Worm (Caenorhabditis elegans): Measurements from ENCODE around the gene myo-6.

The myo-6 gene

DNA sequence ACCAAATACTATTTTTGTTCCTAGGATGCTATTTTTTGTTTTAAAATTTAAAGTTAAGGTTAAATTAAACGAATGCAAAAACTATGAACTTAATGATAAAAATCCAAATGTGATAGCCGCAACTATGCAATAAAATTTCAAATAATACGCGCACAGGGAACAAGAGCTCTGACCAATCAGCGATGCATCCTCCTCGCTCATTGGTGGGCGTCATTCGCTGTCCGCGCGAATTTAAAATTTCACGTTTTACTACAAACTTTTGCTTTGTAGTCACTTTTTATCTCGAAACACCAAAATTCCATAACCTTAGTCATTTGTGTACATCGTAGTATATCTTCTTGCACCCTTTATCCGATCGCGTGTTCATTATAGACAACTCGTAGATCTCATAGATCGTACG is 26.4 kb upstream of the myo-6 start:
- TF ChIP-seq ets-7 (tag; optimal IDR thresholded peaks at IDR 0.05) (no peak), B0310.2 (tag; optimal IDR thresholded peaks at IDR 0.05) (no peak), F13C5.2 (tag; optimal IDR thresholded peaks at IDR 0.05) (no peak), sea-1 (GFP tag; conservative IDR thresholded peaks at IDR 0.05) (no peak), tbx-37 (GFP tag; conservative IDR thresholded peaks at IDR 0.05) (no peak), tbx-11 (GFP tag; IDR thresholded peaks at IDR 0.05) (no peak), pes-1 (GFP tag; IDR thresholded peaks at IDR 0.05) (no peak)

DNA sequence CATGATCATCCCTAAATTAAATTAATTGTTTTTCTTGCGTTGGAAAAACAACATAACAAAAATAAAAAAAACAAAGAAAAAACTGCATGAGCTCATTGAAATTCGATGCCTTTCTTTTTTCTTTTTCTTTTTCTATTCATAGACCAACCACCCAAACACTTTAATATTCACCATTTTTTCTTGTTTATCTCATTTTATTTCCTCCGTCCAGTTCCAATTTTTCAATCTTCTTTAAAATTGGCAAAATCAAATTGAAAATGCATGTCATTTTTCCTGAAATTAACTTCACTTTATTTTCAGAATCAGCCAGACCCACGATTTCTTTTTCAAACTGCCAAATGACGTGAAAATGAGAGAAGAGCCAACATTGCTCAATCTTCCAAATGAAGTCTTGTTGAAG is 23.7 kb upstream of the myo-6 start, which contains the start of gene T03F6.4:
T03F6.4 (plus strand) TSS at position 301 of the 400 bp plus-strand sequence.
- TF ChIP-seq hmbx-1 (tag; optimal IDR thresholded peaks at IDR 0.05): no peak
- no peak for TF ChIP-seq ceh-36 (tag; optimal IDR thresholded peaks at IDR 0.05)
- TF ChIP-seq B0310.2 (tag; optimal IDR thresholded peaks at IDR 0.05): no peak
- TF ChIP-seq ceh-13 (GFP tag; optimal IDR thresholded peaks at IDR 0.05): no peak
- TF ChIP-seq flt-1 (GFP tag; IDR thresholded peaks at IDR 0.05): no peak

DNA sequence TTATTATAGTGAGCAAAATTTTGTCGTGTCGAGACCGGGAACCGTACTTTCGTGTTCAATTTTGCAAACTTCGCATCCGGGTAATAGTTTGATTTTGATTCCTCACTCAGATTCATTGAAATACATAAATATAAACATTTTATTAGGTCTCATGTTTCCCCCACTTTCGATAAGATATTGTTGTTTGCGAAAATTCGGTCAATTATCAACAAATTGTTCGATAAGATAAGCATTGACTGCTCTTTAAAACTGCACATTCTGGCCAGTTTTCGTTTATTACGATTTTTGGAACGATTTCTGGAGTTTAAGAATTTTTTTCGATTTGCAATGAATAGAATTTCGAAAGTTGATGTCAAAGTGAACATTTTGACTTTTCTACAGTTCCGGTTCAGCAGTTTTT is 21.0 kb upstream of the myo-6 start:
- no peak for TF ChIP-seq ceh-13 (GFP tag; optimal IDR thresholded peaks at IDR 0.05)
- TF ChIP-seq ama-1 (optimal IDR thresholded peaks at IDR 0.05): no peak
- TF ChIP-seq tra-4 (tag; optimal IDR thresholded peaks at IDR 0.05): no peak
- TF ChIP-seq aly-1 (tag; optimal IDR thresholded peaks at IDR 0.05): no peak
- no peak for TF ChIP-seq B0310.2 (tag; optimal IDR thresholded peaks at IDR 0.05)
- TF ChIP-seq pes-1 (GFP tag; IDR thresholded peaks at IDR 0.05): no peak
- TF ChIP-seq F13C5.2 (tag; optimal IDR thresholded peaks at IDR 0.05): no peak
- TF ChIP-seq ets-7 (tag; optimal IDR thresholded peaks at IDR 0.05): no peak
- TF ChIP-seq hmbx-1 (tag; optimal IDR thresholded peaks at IDR 0.05): no peak
- TF ChIP-seq ceh-36 (tag; optimal IDR thresholded peaks at IDR 0.05): no peak
- no peak for TF ChIP-seq hmg-4 (GFP tag; optimal IDR thresholded peaks at IDR 0.05)
- TF ChIP-seq flt-1 (GFP tag; IDR thresholded peaks at IDR 0.05): no peak

ce11 chrIII:13389078-13389477 is 20.5 kb upstream of the myo-6 start, which contains the start of gene T03F6.3:
TSS of gene T03F6.3 (plus strand) at chrIII:13389395.
- no peak for TF ChIP-seq ceh-13 (GFP tag; optimal IDR thresholded peaks at IDR 0.05)
- no peak for TF ChIP-seq ama-1 (optimal IDR thresholded peaks at IDR 0.05)
- TF ChIP-seq tbx-11 (GFP tag; IDR thresholded peaks at IDR 0.05): no peak
- no peak for TF ChIP-seq pes-1 (GFP tag; IDR thresholded peaks at IDR 0.05)
- no peak for TF ChIP-seq aly-1 (tag; optimal IDR thresholded peaks at IDR 0.05)
- TF ChIP-seq hnd-1 (tag; optimal IDR thresholded peaks at IDR 0.05): no peak
- no peak for TF ChIP-seq ets-7 (tag; optimal IDR thresholded peaks at IDR 0.05)
- TF ChIP-seq hmg-4 (GFP tag; optimal IDR thresholded peaks at IDR 0.05): no peak
- no peak for TF ChIP-seq scrt-1 (GFP tag; IDR thresholded peaks at IDR 0.05)
- TF ChIP-seq hmbx-1 (tag; optimal IDR thresholded peaks at IDR 0.05): no peak
- TF ChIP-seq flt-1 (GFP tag; IDR thresholded peaks at IDR 0.05): no peak

- TF ChIP-seq B0310.2 (tag; optimal IDR thresholded peaks at IDR 0.05): no peak
- TF ChIP-seq aly-1 (tag; optimal IDR thresholded peaks at IDR 0.05): no peak
- TF ChIP-seq ama-1 (optimal IDR thresholded peaks at IDR 0.05): no peak
- no peak for TF ChIP-seq tra-4 (tag; optimal IDR thresholded peaks at IDR 0.05)
- no peak for TF ChIP-seq hmbx-1 (tag; optimal IDR thresholded peaks at IDR 0.05)
- TF ChIP-seq F13C5.2 (tag; optimal IDR thresholded peaks at IDR 0.05): no peak
- no peak for TF ChIP-seq tbx-37 (GFP tag; conservative IDR thresholded peaks at IDR 0.05)
- TF ChIP-seq scrt-1 (GFP tag; IDR thresholded peaks at IDR 0.05): no peak
- TF ChIP-seq flt-1 (GFP tag; IDR thresholded peaks at IDR 0.05): no peak
- no peak for TF ChIP-seq tbx-11 (GFP tag; IDR thresholded peaks at IDR 0.05)
- TF ChIP-seq pes-1 (GFP tag; IDR thresholded peaks at IDR 0.05): no peak
- no peak for TF ChIP-seq ceh-13 (GFP tag; optimal IDR thresholded peaks at IDR 0.05)
- no peak for TF ChIP-seq sea-1 (GFP tag; conservative IDR thresholded peaks at IDR 0.05)
- no peak for TF ChIP-seq hnd-1 (tag; optimal IDR thresholded peaks at IDR 0.05)
- no peak for TF ChIP-seq ets-7 (tag; optimal IDR thresholded peaks at IDR 0.05)
- no peak for TF ChIP-seq ceh-36 (tag; optimal IDR thresholded peaks at IDR 0.05)
Observed at ce11 chrIII:13390789-13391188, 18.8 kb upstream of the myo-6 start.

ce11 chrIII:13393239-13393638 is 16.4 kb upstream of the myo-6 start, which contains the start of gene dnj-17:
TSS of gene dnj-17 (minus strand) at chrIII:13393339.
- TF ChIP-seq flt-1 (GFP tag; IDR thresholded peaks at IDR 0.05) (no peak), sea-1 (GFP tag; conservative IDR thresholded peaks at IDR 0.05) (no peak), B0310.2 (tag; optimal IDR thresholded peaks at IDR 0.05) (no peak), pes-1 (GFP tag; IDR thresholded peaks at IDR 0.05) (no peak), ama-1 (optimal IDR thresholded peaks at IDR 0.05) (no peak), hnd-1 (tag; optimal IDR thresholded peaks at IDR 0.05) (no peak), scrt-1 (GFP tag; IDR thresholded peaks at IDR 0.05) (no peak)

- no peak for TF ChIP-seq F13C5.2 (tag; optimal IDR thresholded peaks at IDR 0.05)
- TF ChIP-seq scrt-1 (GFP tag; IDR thresholded peaks at IDR 0.05): no peak
- no peak for TF ChIP-seq tbx-37 (GFP tag; conservative IDR thresholded peaks at IDR 0.05)
- TF ChIP-seq B0310.2 (tag; optimal IDR thresholded peaks at IDR 0.05): no peak
- TF ChIP-seq ets-7 (tag; optimal IDR thresholded peaks at IDR 0.05): no peak
- TF ChIP-seq tbx-11 (GFP tag; IDR thresholded peaks at IDR 0.05): no peak
- no peak for TF ChIP-seq ceh-36 (tag; optimal IDR thresholded peaks at IDR 0.05)
- no peak for TF ChIP-seq flt-1 (GFP tag; IDR thresholded peaks at IDR 0.05)
- no peak for TF ChIP-seq ama-1 (optimal IDR thresholded peaks at IDR 0.05)
- TF ChIP-seq hmg-4 (GFP tag; optimal IDR thresholded peaks at IDR 0.05): no peak
- TF ChIP-seq hmbx-1 (tag; optimal IDR thresholded peaks at IDR 0.05): no peak
- TF ChIP-seq tra-4 (tag; optimal IDR thresholded peaks at IDR 0.05): no peak
- no peak for TF ChIP-seq aly-1 (tag; optimal IDR thresholded peaks at IDR 0.05)
- TF ChIP-seq pes-1 (GFP tag; IDR thresholded peaks at IDR 0.05): no peak
- TF ChIP-seq hnd-1 (tag; optimal IDR thresholded peaks at IDR 0.05): no peak
Observed at ce11 chrIII:13393647-13394046, 16.0 kb upstream of the myo-6 start, which contains the start of gene qdpr-1. TSS of gene qdpr-1 (plus strand) at chrIII:13393910.

DNA sequence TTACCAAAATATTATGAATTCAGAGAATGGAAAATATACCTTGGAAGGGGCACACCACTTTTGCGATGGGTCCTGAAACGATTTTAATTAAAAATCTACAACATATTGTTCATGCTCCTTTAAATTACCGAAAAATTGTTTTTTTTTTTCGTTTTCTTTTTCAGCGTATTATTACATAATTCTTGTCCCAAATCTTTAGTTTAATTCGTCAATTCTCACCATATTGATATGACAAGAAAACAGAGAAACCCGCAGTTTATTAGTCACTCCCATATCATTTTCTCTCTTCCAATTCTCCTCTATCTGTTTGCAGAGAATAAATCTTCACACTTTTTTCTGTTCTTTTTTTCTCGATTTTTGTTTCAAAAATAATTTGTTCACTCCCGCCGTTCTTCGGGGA is 14.3 kb upstream of the myo-6 start, which contains the start of gene F11F1.1:
F11F1.1 (plus strand) TSS at position 301 of the 400 bp plus-strand sequence.
- TF ChIP-seq pes-1 (GFP tag; IDR thresholded peaks at IDR 0.05) (no peak), tbx-37 (GFP tag; conservative IDR thresholded peaks at IDR 0.05) (no peak), ama-1 (optimal IDR thresholded peaks at IDR 0.05) (no peak), ceh-13 (GFP tag; optimal IDR thresholded peaks at IDR 0.05) (no peak), sea-1 (GFP tag; conservative IDR thresholded peaks at IDR 0.05) (no peak), F13C5.2 (tag; optimal IDR thresholded peaks at IDR 0.05) (no peak), hnd-1 (tag; optimal IDR thresholded peaks at IDR 0.05) (no peak), scrt-1 (GFP tag; IDR thresholded peaks at IDR 0.05) (no peak), flt-1 (GFP tag; IDR thresholded peaks at IDR 0.05) (no peak), B0310.2 (tag; optimal IDR thresholded peaks at IDR 0.05) (no peak)

Measured in whole organism, early embryonic.